Worm (Caenorhabditis elegans) whole organism, mixed stage, embryonic: ENCODE data around the gene ran-2.

Experiments used
- M03D4.4 ChIP-seq: sonication (generic microtip); optimal IDR thresholded peaks from 2 replicates; lab custom pipeline; 2017; ENCODE audit warnings: mild to moderate bottlenecking, missing genetic modification characterization, missing compliant biosample characterization
- bed-3 ChIP-seq: fragments of 200-800 bp; sonication (Bioruptor generic); optimal IDR thresholded peaks from 3 replicates; lab custom pipeline; 2018; ENCODE audit warnings: mild to moderate bottlenecking, missing genetic modification characterization, moderate library complexity, missing compliant biosample characterization
- blmp-1 ChIP-seq: fragments of 150-350 bp; optimal IDR thresholded peaks from 2 replicates; lab custom pipeline; 2014; ENCODE audit warnings: missing biosample characterization, missing genetic modification characterization
- ceh-39 ChIP-seq: fragments of 150-350 bp; optimal IDR thresholded peaks from 2 replicates; lab custom pipeline; 2014; ENCODE audit warnings: missing biosample characterization, missing genetic modification characterization
- ceh-43 ChIP-seq: fragments of 200-800 bp; sonication (Bioruptor generic); optimal IDR thresholded peaks from 2 replicates; lab custom pipeline; 2018; ENCODE audit warnings: mild to moderate bottlenecking, missing genetic modification characterization, moderate library complexity, missing compliant biosample characterization
- ceh-83 ChIP-seq: fragments of 200-800 bp; sonication (Bioruptor generic); optimal IDR thresholded peaks from 2 replicates; lab custom pipeline; 2018; ENCODE audit warnings: mild to moderate bottlenecking, missing genetic modification characterization, missing compliant biosample characterization
- ces-1 ChIP-seq: fragments of 150-350 bp; optimal IDR thresholded peaks from 2 replicates; lab custom pipeline; 2014; ENCODE audit warnings: missing biosample characterization, missing genetic modification reagents, missing genetic modification characterization
- cnd-1 ChIP-seq: fragments of 200-800 bp; sonication (Bioruptor generic); optimal IDR thresholded peaks from 2 replicates; lab custom pipeline; 2018; ENCODE audit warnings: mild to moderate bottlenecking, missing genetic modification characterization, missing compliant biosample characterization
- drap-1 ChIP-seq: fragments of 200-800 bp; sonication (Bioruptor generic); optimal IDR thresholded peaks from 3 replicates; lab custom pipeline; 2018; ENCODE audit warnings: mild to moderate bottlenecking, missing genetic modification characterization, missing compliant biosample characterization
- elt-1 ChIP-seq: sonication (generic microtip); optimal IDR thresholded peaks from 2 replicates; lab custom pipeline; 2017; ENCODE audit warnings: missing genetic modification characterization, mild to moderate bottlenecking, missing compliant biosample characterization, antibody characterized with exemption, moderate library complexity, borderline replicate concordance; ENCODE audit not compliant: insufficient read depth
- elt-3 ChIP-seq: fragments of 150-350 bp; optimal IDR thresholded peaks from 2 replicates; lab custom pipeline; 2014; ENCODE audit warnings: missing biosample characterization, missing genetic modification characterization
- flh-1 ChIP-seq: fragments of 200-800 bp; sonication (Bioruptor generic); optimal IDR thresholded peaks from 2 replicates; lab custom pipeline; 2018; ENCODE audit warnings: mild to moderate bottlenecking, missing genetic modification characterization, moderate library complexity, missing compliant biosample characterization
- ham-2 ChIP-seq: fragments of 200-800 bp; sonication (Bioruptor generic); optimal IDR thresholded peaks from 2 replicates; lab custom pipeline; 2018; ENCODE audit warnings: mild to moderate bottlenecking, missing genetic modification characterization, missing compliant biosample characterization
- hlh-1 ChIP-seq: fragments of 150-350 bp; optimal IDR thresholded peaks from 2 replicates; lab custom pipeline; 2014; ENCODE audit warnings: missing biosample characterization, missing genetic modification reagents, missing genetic modification characterization
- lin-13 ChIP-seq: fragments of 150-350 bp; optimal IDR thresholded peaks from 2 replicates; lab custom pipeline; 2014; ENCODE audit warnings: missing biosample characterization, missing genetic modification characterization
- lin-32 ChIP-seq: fragments of 200-800 bp; sonication (Bioruptor generic); optimal IDR thresholded peaks from 2 replicates; lab custom pipeline; 2018; ENCODE audit warnings: mild to moderate bottlenecking, missing genetic modification characterization, missing compliant biosample characterization
- lsy-2 ChIP-seq: fragments of 150-350 bp; optimal IDR thresholded peaks from 2 replicates; lab custom pipeline; 2014; ENCODE audit warnings: missing biosample characterization, missing genetic modification characterization
- mab-5 ChIP-seq: fragments of 150-350 bp; optimal IDR thresholded peaks from 2 replicates; lab custom pipeline; 2014; ENCODE audit warnings: missing biosample characterization, missing genetic modification characterization
- mep-1 ChIP-seq: fragments of 150-350 bp; optimal IDR thresholded peaks from 2 replicates; lab custom pipeline; 2017; ENCODE audit warnings: missing biosample characterization, missing genetic modification reagents, missing genetic modification characterization, inconsistent platforms
- mls-2 ChIP-seq: sonication (generic microtip); optimal IDR thresholded peaks from 2 replicates; lab custom pipeline; 2016; ENCODE audit warnings: mild to moderate bottlenecking, missing genetic modification characterization, moderate library complexity, missing compliant biosample characterization
- nhr-12 ChIP-seq: fragments of 150-350 bp; optimal IDR thresholded peaks from 2 replicates; lab custom pipeline; 2014; ENCODE audit warnings: missing biosample characterization, missing genetic modification characterization
- nhr-2 ChIP-seq: fragments of 150-350 bp; optimal IDR thresholded peaks from 2 replicates; lab custom pipeline; 2014; ENCODE audit warnings: missing biosample characterization, missing genetic modification characterization
- nhr-237 ChIP-seq: fragments of 150-350 bp; optimal IDR thresholded peaks from 2 replicates; lab custom pipeline; 2014; ENCODE audit warnings: missing biosample characterization, missing genetic modification characterization
- nhr-28 ChIP-seq: fragments of 150-350 bp; optimal IDR thresholded peaks from 2 replicates; lab custom pipeline; 2014; ENCODE audit warnings: missing biosample characterization, missing genetic modification characterization
- nhr-76 ChIP-seq: sonication (generic microtip); optimal IDR thresholded peaks from 2 replicates; lab custom pipeline; 2017; ENCODE audit warnings: missing biosample characterization, missing genetic modification characterization
- pha-4 ChIP-seq: fragments of 150-350 bp; optimal IDR thresholded peaks from 2 replicates; lab custom pipeline; 2018; ENCODE audit warnings: missing biosample characterization, missing genetic modification reagents, missing genetic modification characterization
- sem-2 ChIP-seq: fragments of 200-800 bp; sonication (Bioruptor generic); optimal IDR thresholded peaks from 2 replicates; lab custom pipeline; 2018; ENCODE audit warnings: mild to moderate bottlenecking, missing genetic modification characterization, missing compliant biosample characterization
- snpc-4 ChIP-seq: fragments of 150-350 bp; optimal IDR thresholded peaks from 2 replicates; lab custom pipeline; 2014; ENCODE audit warnings: missing biosample characterization, missing genetic modification characterization
- sptf-1 ChIP-seq: sonication (generic microtip); optimal IDR thresholded peaks from 2 replicates; lab custom pipeline; 2017; ENCODE audit warnings: mild to moderate bottlenecking, missing genetic modification characterization, moderate library complexity, missing compliant biosample characterization
- tbx-8 ChIP-seq: fragments of 200-800 bp; sonication (Bioruptor generic); optimal IDR thresholded peaks from 2 replicates; lab custom pipeline; 2018; ENCODE audit warnings: mild to moderate bottlenecking, missing genetic modification characterization, moderate library complexity, missing compliant biosample characterization
- unc-120 ChIP-seq: sonication (generic microtip); optimal IDR thresholded peaks from 2 replicates; lab custom pipeline; 2017; ENCODE audit warnings: missing genetic modification characterization, missing compliant biosample characterization; ENCODE audit not compliant: poor library complexity, severe bottlenecking
- unc-39 ChIP-seq: fragments of 150-350 bp; optimal IDR thresholded peaks from 2 replicates; lab custom pipeline; 2014; ENCODE audit warnings: missing biosample characterization, missing genetic modification characterization
- unc-62 ChIP-seq: fragments of 150-350 bp; optimal IDR thresholded peaks from 2 replicates; lab custom pipeline; 2014; ENCODE audit warnings: missing biosample characterization, missing genetic modification reagents, missing genetic modification characterization
- zip-8 ChIP-seq: fragments of 150-350 bp; optimal IDR thresholded peaks from 2 replicates; lab custom pipeline; 2014; ENCODE audit warnings: missing biosample characterization, missing genetic modification characterization
- ztf-11 ChIP-seq: fragments of 150-350 bp; optimal IDR thresholded peaks from 2 replicates; lab custom pipeline; 2014; ENCODE audit warnings: missing biosample characterization, missing genetic modification characterization

The ran-2 gene

ce11 chrIII:7937548-7937947 is 4.2 kb downstream of the ran-2 start, which contains the start of gene C29E4.10:
Gene C29E4.10 (plus strand): TSS chrIII:7937848.
- TF ChIP-seq flh-1 (GFP tag; lab: Kevin White, UChicago) (no peak), unc-39 (no peak), ceh-83 (no peak), sem-2 (no peak), nhr-76 (tag; lab: Kevin White, UChicago) (no peak), lin-13 (tag; lab: Kevin White, UChicago) (no peak), drap-1 (no peak), lsy-2 (tag; lab: Kevin White, UChicago) (no peak), zip-8 (tag; lab: Kevin White, UChicago) (no peak), ceh-39 (tag; lab: Kevin White, UChicago) (no peak), pha-4 (no peak)

ce11 chrIII:7940819-7941218 is 7.5 kb downstream of the ran-2 start, which contains the start of gene C29E4.12:
Gene C29E4.12 (plus strand): TSS chrIII:7941151.
- TF ChIP-seq ceh-83 (no peak), flh-1 (GFP tag; lab: Kevin White, UChicago) (no peak), unc-39 (no peak), mls-2 (tag; lab: Kevin White, UChicago) (no peak), lsy-2 (tag; lab: Kevin White, UChicago) (peak; percentile 81), sem-2 (no peak), M03D4.4 (tag; lab: Kevin White, UChicago) (no peak), blmp-1 (tag; lab: Kevin White, UChicago) (no peak), hlh-1 (tag; lab: Kevin White, UChicago) (peak; percentile 28), mab-5 (tag; lab: Kevin White, UChicago) (no peak), nhr-12 (tag; lab: Kevin White, UChicago) (no peak), ceh-43 (no peak), sptf-1 (no peak), ceh-39 (tag; lab: Kevin White, UChicago) (peak; percentile 52), lin-13 (tag; lab: Kevin White, UChicago) (peak; percentile 16), bed-3 (GFP tag; lab: Kevin White, UChicago) (no peak), nhr-76 (tag; lab: Kevin White, UChicago) (no peak), nhr-237 (tag; lab: Kevin White, UChicago) (peak; percentile 76), elt-1 (tag; lab: Kevin White, UChicago) (no peak), lin-32 (no peak), mep-1 (tag; lab: Kevin White, UChicago) (peak; percentile 76), elt-3 (tag; lab: Kevin White, UChicago) (no peak), pha-4 (peak; percentile 61), zip-8 (tag; lab: Kevin White, UChicago) (no peak), snpc-4 (no peak), unc-120 (tag; lab: Kevin White, UChicago) (no peak), cnd-1 (tag; lab: Kevin White, UChicago) (no peak), nhr-2 (tag; lab: Kevin White, UChicago) (no peak), nhr-28 (no peak), drap-1 (no peak), tbx-8 (GFP tag; lab: Kevin White, UChicago) (no peak), ham-2 (GFP tag; lab: Kevin White, UChicago) (no peak), ces-1 (GFP tag; lab: Kevin White, UChicago) (no peak), ztf-11 (tag; lab: Kevin White, UChicago) (no peak), unc-62 (GFP tag; lab: Kevin White, UChicago) (no peak)
- TF ChIP-seq, all 35 proteins: peak for 7

- TF ChIP-seq lin-13 (tag; lab: Kevin White, UChicago), result no peak
- TF ChIP-seq mep-1 (tag; lab: Kevin White, UChicago), result no peak
- no peak for TF ChIP-seq nhr-76 (tag; lab: Kevin White, UChicago)
- no peak for TF ChIP-seq ces-1 (GFP tag; lab: Kevin White, UChicago)
- no peak for TF ChIP-seq sem-2
- TF ChIP-seq unc-120 (tag; lab: Kevin White, UChicago), result no peak
- TF ChIP-seq nhr-237 (tag; lab: Kevin White, UChicago), result no peak
- TF ChIP-seq nhr-12 (tag; lab: Kevin White, UChicago), result no peak
- no peak for TF ChIP-seq bed-3 (GFP tag; lab: Kevin White, UChicago)
- no peak for TF ChIP-seq lin-32
- TF ChIP-seq ceh-39 (tag; lab: Kevin White, UChicago), result no peak
- no peak for TF ChIP-seq nhr-28
- no peak for TF ChIP-seq snpc-4
- TF ChIP-seq ham-2 (GFP tag; lab: Kevin White, UChicago), result no peak
- TF ChIP-seq ztf-11 (tag; lab: Kevin White, UChicago), result no peak
- no peak for TF ChIP-seq ceh-43
- no peak for TF ChIP-seq mls-2 (tag; lab: Kevin White, UChicago)
These were observed 8.1 kb downstream of the ran-2 start, which contains the start of gene kle-2 for ce11 chrIII:7941417-7941816. Gene kle-2 (plus strand): TSS chrIII:7941717.
